Fruit fly (Drosophila melanogaster) whole organism, embryonic: ENCODE measurements around the gene p24-2.
A peak's percentile ranks its signal among the peaks of the same experiment; 100 is the strongest.

Source experiments
- Asciz ChIP-seq: fragments of 200-800 bp; sonication (Bioruptor generic); optimal IDR thresholded peaks from 2 replicates; lab custom pipeline; 2017; ENCODE audit warnings: missing biosample characterization, mild to moderate bottlenecking, missing genetic modification characterization, missing genetic modification reagents
- C15 ChIP-seq: fragments of 200-800 bp; sonication (Bioruptor generic); IDR thresholded peaks from 3 replicates; pipeline ENCODE4 v1.3.6; 2022; ENCODE audit warnings: missing biosample characterization, missing genetic modification characterization
- CG10321 ChIP-seq: fragments of 200-800 bp; sonication (Bioruptor generic); IDR thresholded peaks from 2 replicates; pipeline ENCODE4 v1.3.6; 2022; ENCODE audit warnings: missing biosample characterization, missing genetic modification characterization
- CG10979 ChIP-seq: fragments of 200-800 bp; sonication (Bioruptor generic); optimal IDR thresholded peaks from 2 replicates; lab custom pipeline; 2018; ENCODE audit warnings: missing biosample characterization, mild to moderate bottlenecking, missing genetic modification characterization, moderate library complexity
- CG11093 ChIP-seq: fragments of 200-800 bp; sonication (Bioruptor generic); IDR thresholded peaks from 3 replicates; pipeline ENCODE4 v1.3.6; 2022; ENCODE audit warnings: missing biosample characterization, missing genetic modification characterization
- CG11456 ChIP-seq: fragments of 200-800 bp; sonication (Bioruptor generic); IDR thresholded peaks from 3 replicates; pipeline ENCODE4 v1.3.6; 2022; ENCODE audit warnings: missing biosample characterization, missing genetic modification characterization
- CG11504 ChIP-seq: fragments of 200-800 bp; sonication (Bioruptor generic); optimal IDR thresholded peaks from 3 replicates; lab custom pipeline; 2019; ENCODE audit warnings: missing biosample characterization, mild to moderate bottlenecking, missing genetic modification characterization, moderate library complexity
- CG1602 ChIP-seq: fragments of 200-800 bp; sonication (Bioruptor generic); optimal IDR thresholded peaks from 3 replicates; lab custom pipeline; 2016; ENCODE audit warnings: missing biosample characterization, missing genetic modification characterization
- CG18764 ChIP-seq: fragments of 200-800 bp; sonication (Bioruptor generic); optimal IDR thresholded peaks from 3 replicates; lab custom pipeline; 2016; ENCODE audit warnings: missing biosample characterization, missing genetic modification characterization
- CG2202 ChIP-seq: fragments of 200-800 bp; sonication (Bioruptor generic); optimal IDR thresholded peaks from 2 replicates; lab custom pipeline; 2018; ENCODE audit warnings: missing biosample characterization, mild to moderate bottlenecking, missing genetic modification characterization
- CG2889 ChIP-seq: fragments of 200-800 bp; sonication (Bioruptor generic); IDR thresholded peaks from 3 replicates; pipeline ENCODE4 v1.3.6; 2022; ENCODE audit warnings: missing biosample characterization, missing genetic modification characterization
- CG30020 ChIP-seq: fragments of 200-800 bp; optimal IDR thresholded peaks from 2 replicates; lab custom pipeline; 2019; ENCODE audit warnings: missing biosample characterization, mild to moderate bottlenecking, missing genetic modification characterization, moderate library complexity
- CG34376 ChIP-seq: fragments of 200-800 bp; sonication (Bioruptor generic); optimal IDR thresholded peaks from 2 replicates; lab custom pipeline; 2018; ENCODE audit warnings: missing biosample characterization, mild to moderate bottlenecking, missing genetic modification characterization
- CG4707 ChIP-seq: fragments of 200-800 bp; sonication (Bioruptor generic); optimal IDR thresholded peaks from 2 replicates; lab custom pipeline; 2018; ENCODE audit warnings: missing biosample characterization, mild to moderate bottlenecking, missing genetic modification characterization, moderate library complexity
- CG5245 ChIP-seq: fragments of 200-800 bp; sonication (Bioruptor generic); optimal IDR thresholded peaks from 3 replicates; lab custom pipeline; 2016; ENCODE audit warnings: missing biosample characterization, missing genetic modification characterization
- D ChIP-seq, 2 experiments: fragments of 200-800 bp in 1 of 2; fragments of >200 bp in 1 of 2; sonication (Bioruptor generic) in 1 of 2; optimal IDR thresholded peaks; 2 replicates in 1 of 2; 3 replicates in 1 of 2; lab custom pipeline; 2017; ENCODE audit warnings: mild to moderate bottlenecking in 1 of 2, missing biosample characterization in 1 of 2, missing genetic modification characterization in 1 of 2, missing genetic modification reagents in 1 of 2
- Dek ChIP-seq: fragments of 200-800 bp; sonication (Bioruptor generic); optimal IDR thresholded peaks from 3 replicates; lab custom pipeline; 2019; ENCODE audit warnings: missing biosample characterization, mild to moderate bottlenecking, missing genetic modification characterization, moderate library complexity
- Drgx ChIP-seq: fragments of 200-800 bp; sonication (Bioruptor generic); IDR thresholded peaks from 2 replicates; pipeline ENCODE4 v1.3.6; 2022; ENCODE audit warnings: missing biosample characterization, missing genetic modification characterization
- Fer2 ChIP-seq: fragments of 200-800 bp; sonication (Bioruptor generic); optimal IDR thresholded peaks from 2 replicates; lab custom pipeline; 2018; ENCODE audit warnings: missing biosample characterization, mild to moderate bottlenecking, missing genetic modification characterization, moderate library complexity
- Fer3 ChIP-seq: fragments of 200-800 bp; sonication (Bioruptor generic); optimal IDR thresholded peaks from 2 replicates; lab custom pipeline; 2018; ENCODE audit warnings: missing biosample characterization, mild to moderate bottlenecking, missing genetic modification characterization, moderate library complexity
- Gsc ChIP-seq: fragments of 200-800 bp; sonication (Bioruptor generic); IDR thresholded peaks from 2 replicates; pipeline ENCODE4 v1.3.6; 2022; ENCODE audit warnings: missing biosample characterization, missing genetic modification characterization
- Hr3 ChIP-seq: fragments of 200-800 bp; sonication (Bioruptor generic); optimal IDR thresholded peaks from 3 replicates; lab custom pipeline; 2016; ENCODE audit warnings: missing biosample characterization, missing genetic modification characterization
- Neu2 ChIP-seq: fragments of 200-800 bp; sonication (Bioruptor generic); optimal IDR thresholded peaks from 3 replicates; lab custom pipeline; 2016; ENCODE audit warnings: missing biosample characterization, missing genetic modification characterization, borderline replicate concordance
- Oaz ChIP-seq: fragments of 200-800 bp; sonication (Bioruptor generic); IDR thresholded peaks from 2 replicates; pipeline ENCODE4 v1.3.6; 2022; ENCODE audit warnings: missing biosample characterization, missing genetic modification characterization
- Optix ChIP-seq: fragments of 200-800 bp; sonication (Bioruptor generic); IDR thresholded peaks from 3 replicates; pipeline ENCODE4 v1.3.6; 2022; ENCODE audit warnings: missing biosample characterization, missing genetic modification characterization
- Ptx1 ChIP-seq: fragments of 200-800 bp; sonication (Bioruptor generic); IDR thresholded peaks from 2 replicates; pipeline ENCODE4 v1.3.6; 2022; ENCODE audit warnings: missing biosample characterization, missing genetic modification characterization
- Ravus ChIP-seq: fragments of 200-800 bp; sonication (Bioruptor generic); IDR thresholded peaks from 2 replicates; pipeline ENCODE4 v1.3.6; 2022; ENCODE audit warnings: missing biosample characterization, missing genetic modification characterization
- Xrp1 ChIP-seq: fragments of 200-800 bp; sonication (Bioruptor generic); IDR thresholded peaks from 2 replicates; pipeline ENCODE4 v1.3.6; 2022; ENCODE audit warnings: missing biosample characterization, missing genetic modification characterization
- al ChIP-seq: fragments of 200-800 bp; sonication (Bioruptor generic); IDR thresholded peaks from 2 replicates; pipeline ENCODE4 v1.3.6; 2022; ENCODE audit warnings: missing biosample characterization, missing genetic modification characterization
- aop ChIP-seq: fragments of 200-800 bp; sonication (Bioruptor generic); IDR thresholded peaks from 2 replicates; pipeline ENCODE4 v1.3.6; 2022; ENCODE audit warnings: missing biosample characterization, missing genetic modification characterization
- az2 ChIP-seq: fragments of 200-800 bp; sonication (Bioruptor generic); optimal IDR thresholded peaks from 3 replicates; lab custom pipeline; 2016; ENCODE audit warnings: missing biosample characterization, missing genetic modification characterization
- dmrt99B ChIP-seq: fragments of 200-800 bp; sonication (Bioruptor generic); optimal IDR thresholded peaks from 2 replicates; lab custom pipeline; 2018; ENCODE audit warnings: missing biosample characterization, mild to moderate bottlenecking, missing genetic modification characterization, moderate library complexity
- dpn ChIP-seq, 2 experiments: fragments of 200-800 bp; sonication (Bioruptor generic); optimal IDR thresholded peaks; 3 replicates each; lab custom pipeline; 2016; ENCODE audit warnings: missing biosample characterization in 2 of 2, missing genetic modification characterization in 2 of 2
- ewg ChIP-seq: fragments of 200-800 bp; sonication (Bioruptor generic); optimal IDR thresholded peaks from 3 replicates; lab custom pipeline; 2017; ENCODE audit warnings: mild to moderate bottlenecking, missing biosample characterization, missing genetic modification reagents, missing genetic modification characterization
- fd64A ChIP-seq: fragments of 200-800 bp; sonication (Bioruptor generic); optimal IDR thresholded peaks from 3 replicates; lab custom pipeline; 2018; ENCODE audit warnings: missing biosample characterization, mild to moderate bottlenecking, missing genetic modification characterization
- ftz-f1 ChIP-seq: fragments of 200-800 bp; sonication (Bioruptor generic); optimal IDR thresholded peaks from 2 replicates; lab custom pipeline; 2016; ENCODE audit warnings: missing biosample characterization, missing genetic modification characterization
- grau ChIP-seq: fragments of 200-800 bp; optimal IDR thresholded peaks from 3 replicates; lab custom pipeline; 2019; ENCODE audit warnings: missing biosample characterization, mild to moderate bottlenecking, missing genetic modification characterization, moderate library complexity
- h ChIP-seq: fragments of >200 bp; optimal IDR thresholded peaks from 2 replicates; lab custom pipeline; 2017
- ind ChIP-seq: fragments of 200-800 bp; sonication (Bioruptor generic); optimal IDR thresholded peaks from 3 replicates; lab custom pipeline; 2016; ENCODE audit warnings: missing biosample characterization, missing genetic modification characterization
- inv ChIP-seq: fragments of 200-800 bp; sonication (Bioruptor generic); IDR thresholded peaks from 2 replicates; pipeline ENCODE4 v1.3.6; 2022; ENCODE audit warnings: missing biosample characterization, missing genetic modification characterization; ENCODE audit not compliant: partially characterized antibody
- jigr1 ChIP-seq: fragments of 200-800 bp; sonication (Bioruptor generic); IDR thresholded peaks from 3 replicates; pipeline ENCODE4 v1.3.6; 2022; ENCODE audit warnings: missing biosample characterization, missing genetic modification characterization
- ken ChIP-seq: fragments of 200-800 bp; sonication (Bioruptor generic); IDR thresholded peaks from 3 replicates; pipeline ENCODE4 v1.3.6; 2022; ENCODE audit warnings: missing biosample characterization, missing genetic modification characterization
- rib ChIP-seq: fragments of 200-800 bp; sonication (Bioruptor generic); IDR thresholded peaks from 2 replicates; pipeline ENCODE4 v1.3.6; 2022; ENCODE audit warnings: missing biosample characterization, missing genetic modification characterization
- slou ChIP-seq: fragments of 200-800 bp; sonication (Bioruptor generic); optimal IDR thresholded peaks from 3 replicates; lab custom pipeline; 2016; ENCODE audit warnings: missing biosample characterization, missing genetic modification characterization
- sob ChIP-seq: fragments of 200-800 bp; sonication (Bioruptor generic); IDR thresholded peaks from 2 replicates; pipeline ENCODE4 v1.3.6; 2022; ENCODE audit warnings: missing biosample characterization, missing genetic modification characterization
- tin ChIP-seq: fragments of 200-800 bp; sonication (Bioruptor generic); optimal IDR thresholded peaks from 3 replicates; lab custom pipeline; 2016; ENCODE audit warnings: missing biosample characterization, missing genetic modification characterization
- trem ChIP-seq: fragments of 200-800 bp; optimal IDR thresholded peaks from 3 replicates; lab custom pipeline; 2019; ENCODE audit warnings: missing biosample characterization, mild to moderate bottlenecking, missing genetic modification characterization, moderate library complexity
- unc-4 ChIP-seq: fragments of 200-800 bp; sonication (Bioruptor generic); IDR thresholded peaks from 2 replicates; pipeline ENCODE4 v1.3.6; 2022; ENCODE audit warnings: missing biosample characterization, missing genetic modification characterization; ENCODE audit not compliant: partially characterized antibody
- zen ChIP-seq: fragments of 200-800 bp; sonication (Bioruptor generic); optimal IDR thresholded peaks from 3 replicates; lab custom pipeline; 2018; ENCODE audit warnings: missing biosample characterization, mild to moderate bottlenecking, missing genetic modification characterization, moderate library complexity
- zf30C ChIP-seq: fragments of 200-800 bp; sonication (Bioruptor generic); optimal IDR thresholded peaks from 3 replicates; lab custom pipeline; 2018; ENCODE audit warnings: missing biosample characterization, mild to moderate bottlenecking, missing genetic modification characterization
- zfh2 ChIP-seq: fragments of 200-800 bp; sonication (Bioruptor generic); optimal IDR thresholded peaks from 2 replicates; lab custom pipeline; 2016; ENCODE audit warnings: missing biosample characterization, missing genetic modification characterization

The p24-2 gene

DNA sequence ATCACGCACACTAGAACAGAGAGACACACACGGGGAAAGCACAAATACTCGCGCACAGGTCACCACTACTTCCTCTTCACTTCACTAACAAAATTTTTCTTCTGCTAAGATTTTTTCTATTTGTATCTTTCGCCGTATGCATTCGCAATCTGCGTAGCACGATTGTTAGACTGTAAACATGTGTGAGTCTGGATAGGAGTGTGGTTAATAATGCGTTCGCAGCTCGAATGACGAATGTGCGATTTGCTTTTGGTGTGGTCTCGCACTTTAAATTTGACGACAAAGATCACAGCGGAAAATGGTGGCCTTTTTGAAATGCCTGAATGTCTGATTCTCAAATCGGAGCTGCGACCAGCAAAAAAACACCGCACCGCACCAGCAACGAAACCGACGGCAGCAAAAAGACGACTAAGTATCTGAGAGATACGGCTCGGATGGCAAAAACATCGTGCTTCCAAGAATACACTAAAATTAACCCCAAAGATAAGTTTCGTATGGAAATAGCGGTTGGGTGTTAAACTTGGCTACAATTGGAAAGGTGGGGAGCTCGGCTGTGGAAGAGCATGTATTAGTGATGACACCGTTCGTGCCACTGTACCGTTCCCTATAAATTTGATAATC, 12.5 kb upstream of the p24-2 start, which contains the start of gene Unc-115a (continued):
- peak; percentile 15 for TF ChIP-seq ewg (GFP tag; lab: Kevin White, UChicago)
- TF ChIP-seq CG2889, result no peak
- no peak for TF ChIP-seq CG1602 (GFP tag; lab: Kevin White, UChicago)
- peak; percentile 34 for TF ChIP-seq CG30020
- TF ChIP-seq Ptx1, result no peak
- no peak for TF ChIP-seq CG5245 (GFP tag; lab: Kevin White, UChicago)
- no peak for TF ChIP-seq al (GFP tag; lab: Robert Waterston, UW)
- TF ChIP-seq trem, result peak; percentile 79
- TF ChIP-seq zfh2 (GFP tag; lab: Kevin White, UChicago), result peak; percentile 54
- TF ChIP-seq Gsc (GFP tag; lab: Robert Waterston, UW), result no peak
- no peak for TF ChIP-seq h (lab: Kevin White, UChicago)
- TF ChIP-seq Asciz (GFP tag; lab: Kevin White, UChicago), result no peak
- no peak for TF ChIP-seq CG11504
- no peak for TF ChIP-seq Oaz (GFP tag; lab: Robert Waterston, UW)
- no peak for TF ChIP-seq jigr1
- no peak for TF ChIP-seq Xrp1
- no peak for TF ChIP-seq az2
- peak; percentile 3 for TF ChIP-seq CG2202
- peak; percentile 67 for TF ChIP-seq zen
- peak; percentile 36 to 47 for TF ChIP-seq dpn (GFP tag; optimal IDR thresholded peaks at IDR 0.05; lab: Kevin White, UChicago)
- TF ChIP-seq CG11456 (GFP tag; lab: Robert Waterston, UW), result no peak
- TF ChIP-seq dmrt99B (tag; lab: Kevin White, UChicago), result no peak
- no peak for TF ChIP-seq fd64A (GFP tag; lab: Kevin White, UChicago)
- peak; percentile 52 for TF ChIP-seq CG34376 (GFP tag; lab: Kevin White, UChicago)
- TF ChIP-seq CG18764 (GFP tag; lab: Kevin White, UChicago), result peak; percentile 20
- no peak for TF ChIP-seq D (optimal IDR thresholded peaks at IDR 0.05; lab: Kevin White, UChicago)
- no peak for TF ChIP-seq D (GFP tag; optimal IDR thresholded peaks at IDR 0.05; lab: Kevin White, UChicago)
- no peak for TF ChIP-seq aop (GFP tag; lab: Robert Waterston, UW)
- TF ChIP-seq CG10979 (tag; lab: Kevin White, UChicago), result peak; percentile 36
- TF ChIP-seq Optix (GFP tag; lab: Robert Waterston, UW), result no peak
- no peak for TF ChIP-seq sob (GFP tag; lab: Robert Waterston, UW)
- peak; percentile 3 for TF ChIP-seq slou (GFP tag; lab: Kevin White, UChicago)
- TF ChIP-seq Dek (tag; lab: Kevin White, UChicago), result peak; percentile 71
- no peak for TF ChIP-seq CG10321
- no peak for TF ChIP-seq CG4707
- peak; percentile 45 for TF ChIP-seq tin
- TF ChIP-seq Drgx (GFP tag; lab: Robert Waterston, UW), result no peak
- 0 out of 3 replicates have a peak, but pooled peaks have one; percentile 12 for TF ChIP-seq CG11093 (GFP tag; lab: Robert Waterston, UW)
- TF ChIP-seq Ravus (GFP tag; lab: Robert Waterston, UW), result no peak
- TF ChIP-seq ind (GFP tag; lab: Kevin White, UChicago), result no peak
- no peak for TF ChIP-seq unc-4
- no peak for TF ChIP-seq inv (GFP tag; lab: Robert Waterston, UW)
- peak; percentile 36 for TF ChIP-seq Fer3 (tag; lab: Kevin White, UChicago)
- TF ChIP-seq Fer2 (tag; lab: Kevin White, UChicago), result no peak
- TF ChIP-seq C15 (GFP tag; lab: Robert Waterston, UW), result no peak
- peak; percentile 30 for TF ChIP-seq zf30C (GFP tag; lab: Kevin White, UChicago)
- peak; percentile 24 for TF ChIP-seq Hr3 (GFP tag; lab: Kevin White, UChicago)
- no peak for TF ChIP-seq rib
- TF ChIP-seq Neu2 (GFP tag; lab: Kevin White, UChicago), result no peak
- no peak for TF ChIP-seq ken
- TF ChIP-seq grau, result peak; percentile 50
- TF ChIP-seq ftz-f1 (GFP tag; lab: Kevin White, UChicago), result peak; percentile 58
